Worm (Caenorhabditis elegans) whole organism, L2 larva: ENCODE results near the gene R03G8.1.
"Not testable (repeated sequence)": the region's sequence is repeated elsewhere in the genome, so short reads cannot be mapped to it uniquely, and the experiment has no call there.

Source experiments
- C34F6.9 ChIP-seq: fragments of 150-350 bp; optimal IDR thresholded peaks from 2 replicates; lab custom pipeline; 2014; ENCODE audit warnings: missing biosample characterization, missing genetic modification characterization
- F13H6.1 ChIP-seq: sonication (generic microtip); optimal IDR thresholded peaks from 2 replicates; lab custom pipeline; 2016; ENCODE audit warnings: missing genetic modification characterization, missing compliant biosample characterization
- R02D3.7 ChIP-seq: fragments of 150-350 bp; optimal IDR thresholded peaks from 2 replicates; lab custom pipeline; 2014; ENCODE audit warnings: missing biosample characterization, missing genetic modification characterization
- Y55F3AM.14 ChIP-seq: fragments of 200-800 bp; sonication (Bioruptor generic); optimal IDR thresholded peaks from 2 replicates; lab custom pipeline; 2018; ENCODE audit warnings: mild to moderate bottlenecking, missing genetic modification characterization, missing compliant biosample characterization
- aly-2 ChIP-seq: fragments of 150-350 bp; optimal IDR thresholded peaks from 2 replicates; lab custom pipeline; 2014; ENCODE audit warnings: missing biosample characterization, missing genetic modification characterization
- ama-1 ChIP-seq: fragments of 150-350 bp; optimal IDR thresholded peaks from 2 replicates; lab custom pipeline; 2018; ENCODE audit warnings: inconsistent platforms
- blmp-1 ChIP-seq: sonication (generic microtip); optimal IDR thresholded peaks from 2 replicates; lab custom pipeline; 2017; ENCODE audit warnings: missing genetic modification characterization, mild to moderate bottlenecking, missing compliant biosample characterization, antibody characterized with exemption, moderate library complexity; ENCODE audit not compliant: insufficient read depth
- ceh-82 ChIP-seq: fragments of 150-350 bp; optimal IDR thresholded peaks from 2 replicates; lab custom pipeline; 2014; ENCODE audit warnings: missing biosample characterization, missing genetic modification characterization
- crh-2 ChIP-seq: sonication (generic microtip); optimal IDR thresholded peaks from 2 replicates; lab custom pipeline; 2017; ENCODE audit warnings: missing biosample characterization, missing genetic modification characterization
- dmd-4 ChIP-seq: sonication (generic microtip); optimal IDR thresholded peaks from 2 replicates; lab custom pipeline; 2017; ENCODE audit warnings: missing biosample characterization, missing genetic modification characterization
- egl-27 ChIP-seq: sonication (generic microtip); optimal IDR thresholded peaks from 3 replicates; lab custom pipeline; 2017; ENCODE audit warnings: missing biosample characterization, missing genetic modification reagents, missing genetic modification characterization
- elt-3 ChIP-seq: sonication (generic microtip); optimal IDR thresholded peaks from 2 replicates; lab custom pipeline; 2017; ENCODE audit warnings: missing biosample characterization, missing genetic modification characterization
- fos-1 ChIP-seq: fragments of 150-350 bp; optimal IDR thresholded peaks from 2 replicates; lab custom pipeline; 2014; ENCODE audit warnings: missing biosample characterization, missing genetic modification characterization
- gmeb-1 ChIP-seq: fragments of 150-350 bp; optimal IDR thresholded peaks from 2 replicates; lab custom pipeline; 2014; ENCODE audit warnings: missing biosample characterization, missing genetic modification characterization
- lin-11 ChIP-seq: fragments of 150-350 bp; sonication (generic microtip); optimal IDR thresholded peaks from 2 replicates; lab custom pipeline; 2014; ENCODE audit warnings: missing biosample characterization, missing genetic modification characterization, inconsistent platforms, mixed read lengths
- lin-13 ChIP-seq: fragments of 150-350 bp; optimal IDR thresholded peaks from 2 replicates; lab custom pipeline; 2014; ENCODE audit warnings: missing biosample characterization, missing genetic modification reagents, missing genetic modification characterization
- lin-39 ChIP-seq: fragments of 150-350 bp; optimal IDR thresholded peaks from 2 replicates; lab custom pipeline; 2014; ENCODE audit warnings: missing biosample characterization, missing genetic modification reagents, missing genetic modification characterization
- lsy-2 ChIP-seq, 2 experiments: fragments of 150-350 bp in 1 of 2; sonication (generic microtip) in 1 of 2; optimal IDR thresholded peaks; 2 replicates each; lab custom pipeline; 2014 to 2017; ENCODE audit warnings: missing biosample characterization in 2 of 2, missing genetic modification characterization in 2 of 2
- mab-5 ChIP-seq: fragments of 150-350 bp; optimal IDR thresholded peaks from 2 replicates; lab custom pipeline; 2014; ENCODE audit warnings: missing biosample characterization, missing genetic modification characterization
- mbf-1 ChIP-seq: sonication (generic microtip); optimal IDR thresholded peaks from 2 replicates; lab custom pipeline; 2017; ENCODE audit warnings: missing biosample characterization, missing genetic modification characterization
- mdl-1 ChIP-seq, 2 experiments: fragments of 150-350 bp in 1 of 2; sonication (generic microtip) in 1 of 2; optimal IDR thresholded peaks; 2 replicates each; lab custom pipeline; 2017; ENCODE audit warnings: missing biosample characterization in 2 of 2, missing genetic modification characterization in 2 of 2
- nhr-10 ChIP-seq: sonication (generic microtip); optimal IDR thresholded peaks from 2 replicates; lab custom pipeline; 2017; ENCODE audit warnings: missing biosample characterization, missing genetic modification characterization
- nhr-11 ChIP-seq: fragments of 150-350 bp; optimal IDR thresholded peaks from 2 replicates; lab custom pipeline; 2014; ENCODE audit warnings: missing biosample characterization, missing genetic modification characterization
- nhr-129 ChIP-seq: fragments of 150-350 bp; optimal IDR thresholded peaks from 2 replicates; lab custom pipeline; 2014; ENCODE audit warnings: missing biosample characterization, missing genetic modification characterization
- nhr-21 ChIP-seq: fragments of 150-350 bp; optimal IDR thresholded peaks from 2 replicates; lab custom pipeline; 2014; ENCODE audit warnings: missing biosample characterization, missing genetic modification characterization
- nhr-23 ChIP-seq: fragments of 150-350 bp; optimal IDR thresholded peaks from 2 replicates; lab custom pipeline; 2014; ENCODE audit warnings: missing biosample characterization, missing genetic modification reagents, missing genetic modification characterization
- nhr-237 ChIP-seq: fragments of 150-350 bp; optimal IDR thresholded peaks from 2 replicates; lab custom pipeline; 2014; ENCODE audit warnings: missing biosample characterization, missing genetic modification characterization
- nhr-25 ChIP-seq: fragments of 150-350 bp; sonication (generic microtip); optimal IDR thresholded peaks from 3 replicates; lab custom pipeline; 2014; ENCODE audit warnings: missing biosample characterization, missing genetic modification characterization
- nhr-6 ChIP-seq: fragments of 150-350 bp; optimal IDR thresholded peaks from 2 replicates; lab custom pipeline; 2014; ENCODE audit warnings: missing biosample characterization, missing genetic modification characterization
- nhr-77 ChIP-seq: fragments of 150-350 bp; optimal IDR thresholded peaks from 2 replicates; lab custom pipeline; 2014; ENCODE audit warnings: missing biosample characterization, missing genetic modification characterization
- peb-1 ChIP-seq: fragments of 150-350 bp; optimal IDR thresholded peaks from 2 replicates; lab custom pipeline; 2014; ENCODE audit warnings: missing biosample characterization, missing genetic modification characterization
- sem-4 ChIP-seq: fragments of 150-350 bp; optimal IDR thresholded peaks from 2 replicates; lab custom pipeline; 2014; ENCODE audit warnings: missing biosample characterization, missing genetic modification reagents, missing genetic modification characterization
- skn-1 ChIP-seq: sonication (generic microtip); optimal IDR thresholded peaks from 2 replicates; lab custom pipeline; 2017; ENCODE audit warnings: missing biosample characterization, missing genetic modification characterization
- sma-3 ChIP-seq: sonication (generic microtip); optimal IDR thresholded peaks from 2 replicates; lab custom pipeline; 2016; ENCODE audit warnings: missing genetic modification reagents, missing genetic modification characterization, missing compliant biosample characterization
- sma-9 ChIP-seq, 2 experiments: fragments of 150-350 bp in 1 of 2; sonication (generic microtip) in 1 of 2; optimal IDR thresholded peaks; 2 replicates each; lab custom pipeline; 2014 to 2016; ENCODE audit warnings: missing genetic modification characterization in 2 of 2, mild to moderate bottlenecking in 1 of 2, missing biosample characterization in 1 of 2, missing compliant biosample characterization in 1 of 2, missing genetic modification reagents in 1 of 2, moderate library complexity in 1 of 2
- snpc-4 ChIP-seq: fragments of 150-350 bp; optimal IDR thresholded peaks from 2 replicates; lab custom pipeline; 2014; ENCODE audit warnings: missing biosample characterization, missing genetic modification characterization
- unc-55 ChIP-seq: fragments of 150-350 bp; sonication (generic microtip); optimal IDR thresholded peaks from 3 replicates; lab custom pipeline; 2014; ENCODE audit warnings: missing biosample characterization, missing genetic modification reagents, missing genetic modification characterization
- unc-62 ChIP-seq: fragments of 150-350 bp; optimal IDR thresholded peaks from 2 replicates; lab custom pipeline; 2014; ENCODE audit warnings: missing biosample characterization, missing genetic modification reagents, missing genetic modification characterization
- zag-1 ChIP-seq: fragments of 150-350 bp; optimal IDR thresholded peaks from 2 replicates; lab custom pipeline; 2014; ENCODE audit warnings: missing biosample characterization, missing genetic modification characterization
- ztf-11 ChIP-seq: sonication (generic microtip); optimal IDR thresholded peaks from 2 replicates; lab custom pipeline; 2017; ENCODE audit warnings: missing biosample characterization, missing genetic modification characterization
- ztf-4 ChIP-seq: fragments of 150-350 bp; optimal IDR thresholded peaks from 2 replicates; lab custom pipeline; 2014; ENCODE audit warnings: missing biosample characterization, missing genetic modification characterization

Gene R03G8.1

ce11 chrX:13084273-13084672 lies at the start of gene R03G8.1:
R03G8.1 (plus strand) TSS chrX:13084573.
- no peak for TF ChIP-seq Y55F3AM.14 (GFP tag; lab: Kevin White, UChicago)
- no peak for TF ChIP-seq crh-2 (tag; lab: Kevin White, UChicago)
- no peak for TF ChIP-seq skn-1 (tag; lab: Kevin White, UChicago)
- no peak for TF ChIP-seq gmeb-1 (tag; lab: Kevin White, UChicago)
- no peak for TF ChIP-seq ztf-11 (tag; lab: Kevin White, UChicago)
- TF ChIP-seq ama-1 (lab: Kevin White, UChicago), result no peak
- TF ChIP-seq nhr-25 (tag; lab: Kevin White, UChicago), result no peak
- TF ChIP-seq mab-5 (tag; lab: Kevin White, UChicago), result no peak
- no peak for TF ChIP-seq nhr-10
- no peak for TF ChIP-seq nhr-129 (tag; lab: Kevin White, UChicago)
- no peak for TF ChIP-seq unc-62 (GFP tag; lab: Kevin White, UChicago)
- no peak for TF ChIP-seq aly-2
- TF ChIP-seq elt-3 (tag; lab: Kevin White, UChicago), result no peak
- TF ChIP-seq mbf-1 (tag; lab: Kevin White, UChicago), result no peak
- TF ChIP-seq nhr-23 (tag; lab: Kevin White, UChicago), result no peak

DNA sequence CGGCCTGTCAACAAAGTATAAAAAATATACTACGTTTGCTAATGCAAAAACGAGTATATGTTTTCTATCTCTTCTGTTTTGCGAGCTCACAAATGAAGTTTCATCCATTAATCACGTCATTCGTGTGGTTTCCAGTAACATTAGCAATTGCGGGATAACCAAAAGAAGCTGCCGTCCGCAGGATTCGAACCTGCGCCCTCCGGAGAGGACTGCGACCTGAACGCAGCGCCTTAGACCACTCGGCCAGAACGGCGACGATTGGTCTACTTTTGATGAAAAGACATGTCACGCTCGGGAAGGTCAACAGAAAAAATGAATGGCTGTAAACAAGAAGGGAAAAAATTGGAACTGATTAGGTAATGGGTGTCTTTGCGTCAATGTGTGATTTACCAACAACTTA lies 45.6 kb upstream of the R03G8.1 start:
- TF ChIP-seq egl-27 (tag; lab: Kevin White, UChicago) (peak; percentile 29), nhr-11 (tag; lab: Kevin White, UChicago) (no peak), F13H6.1 (tag; lab: Kevin White, UChicago) (peak; percentile 17), gmeb-1 (tag; lab: Kevin White, UChicago) (peak; percentile 1), sma-9 (GFP tag; optimal IDR thresholded peaks at IDR 0.05; lab: Kevin White, UChicago) (peak; percentile 21), sma-9 (tag; optimal IDR thresholded peaks at IDR 0.05; lab: Kevin White, UChicago) (no peak), lsy-2 (tag; optimal IDR thresholded peaks at IDR 0.05; lab: Kevin White, UChicago) (peak in 1 of 2 experiments; percentile 17), nhr-237 (tag; lab: Kevin White, UChicago) (no peak), nhr-21 (tag; lab: Kevin White, UChicago) (peak; percentile 30), peb-1 (tag; lab: Kevin White, UChicago) (no peak), C34F6.9 (tag; lab: Kevin White, UChicago) (peak; percentile 1), sma-3 (peak; percentile 47), fos-1 (tag; lab: Kevin White, UChicago) (peak; percentile 31), nhr-129 (tag; lab: Kevin White, UChicago) (peak; percentile 29)
- TF ChIP-seq, all 48 proteins: peak for 10

DNA sequence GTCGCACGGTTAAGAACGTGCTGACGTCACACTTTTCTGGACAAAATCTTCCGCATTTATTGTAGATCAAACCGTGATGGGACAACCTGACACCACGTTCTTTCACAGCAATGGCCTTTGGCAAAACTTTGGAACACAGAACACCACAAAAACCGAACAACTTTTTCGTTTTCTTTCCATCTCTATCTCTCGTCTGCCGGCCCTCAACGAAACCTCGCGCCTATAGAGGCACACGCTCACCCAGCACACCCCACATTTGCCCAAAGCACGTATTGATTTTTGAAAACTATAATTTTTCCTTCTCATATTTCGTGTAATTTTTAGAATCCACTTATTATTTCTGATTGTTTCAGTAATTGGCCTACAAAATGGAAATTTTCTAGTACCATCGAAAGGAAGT lies 42.5 kb upstream of the R03G8.1 start:
- no peak for TF ChIP-seq mdl-1 (tag; optimal IDR thresholded peaks at IDR 0.05; lab: Kevin White, UChicago)
- no peak for TF ChIP-seq elt-3 (tag; lab: Kevin White, UChicago)
- no peak for TF ChIP-seq snpc-4 (tag; lab: Kevin White, UChicago)
- TF ChIP-seq ztf-4 (tag; lab: Kevin White, UChicago), result no peak
- TF ChIP-seq R02D3.7 (tag; lab: Kevin White, UChicago), result no peak
- TF ChIP-seq zag-1 (tag; lab: Kevin White, UChicago), result no peak
- TF ChIP-seq sma-3, result no peak
- TF ChIP-seq mbf-1 (tag; lab: Kevin White, UChicago), result no peak
- TF ChIP-seq ceh-82 (tag; lab: Kevin White, UChicago), result no peak
- TF ChIP-seq sma-9 (GFP tag; optimal IDR thresholded peaks at IDR 0.05; lab: Kevin White, UChicago), result no peak
- TF ChIP-seq sma-9 (tag; optimal IDR thresholded peaks at IDR 0.05; lab: Kevin White, UChicago), result no peak
- no peak for TF ChIP-seq F13H6.1 (tag; lab: Kevin White, UChicago)
- TF ChIP-seq unc-62 (GFP tag; lab: Kevin White, UChicago), result no peak
- no peak for TF ChIP-seq egl-27 (tag; lab: Kevin White, UChicago)
- no peak for TF ChIP-seq crh-2 (tag; lab: Kevin White, UChicago)
- TF ChIP-seq gmeb-1 (tag; lab: Kevin White, UChicago), result no peak
- no peak for TF ChIP-seq skn-1 (tag; lab: Kevin White, UChicago)
- TF ChIP-seq dmd-4 (tag; lab: Kevin White, UChicago), result no peak
- no peak for TF ChIP-seq nhr-23 (tag; lab: Kevin White, UChicago)
- no peak for TF ChIP-seq nhr-6
- no peak for TF ChIP-seq ama-1 (lab: Kevin White, UChicago)

DNA sequence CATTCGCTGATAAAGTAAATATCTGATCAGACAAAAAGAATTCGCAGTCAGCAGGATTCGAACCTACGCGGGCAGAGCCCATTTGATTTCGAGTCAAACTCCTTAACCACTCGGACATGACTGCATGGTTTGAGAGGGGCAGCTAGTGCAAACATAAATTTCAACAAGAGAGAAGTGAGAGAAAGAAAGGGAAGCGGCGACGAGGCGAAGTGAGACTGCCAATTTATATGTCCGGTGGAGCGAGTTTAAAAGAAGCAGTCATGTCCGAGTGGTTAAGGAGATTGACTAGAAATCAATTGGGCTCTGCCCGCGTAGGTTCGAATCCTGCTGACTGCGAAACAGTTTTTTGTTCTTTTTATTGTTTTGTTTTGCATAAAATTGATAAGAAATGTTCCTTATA lies 38.0 kb upstream of the R03G8.1 start:
- TF ChIP-seq sma-9 (GFP tag; optimal IDR thresholded peaks at IDR 0.05; lab: Kevin White, UChicago) (peak; percentile 91), nhr-10 (peak; percentile 40), nhr-77 (tag; lab: Kevin White, UChicago) (peak; percentile 37), zag-1 (tag; lab: Kevin White, UChicago) (peak; percentile 76), lsy-2 (tag; optimal IDR thresholded peaks at IDR 0.05; lab: Kevin White, UChicago) (peak; percentile 69 to 81), lin-39 (peak; percentile 8), sem-4 (tag; lab: Kevin White, UChicago) (peak; percentile 69), unc-55 (GFP tag; lab: Kevin White, UChicago) (peak; percentile 93), lin-11 (tag; lab: Kevin White, UChicago) (peak; percentile 85), crh-2 (tag; lab: Kevin White, UChicago) (peak; percentile 84), egl-27 (tag; lab: Kevin White, UChicago) (peak; percentile 81), lin-13 (GFP tag; lab: Kevin White, UChicago) (peak; percentile 90), nhr-129 (tag; lab: Kevin White, UChicago) (peak; percentile 92), Y55F3AM.14 (GFP tag; lab: Kevin White, UChicago) (peak; percentile 66), sma-3 (peak; percentile 86), fos-1 (tag; lab: Kevin White, UChicago) (peak; percentile 84), mdl-1 (tag; optimal IDR thresholded peaks at IDR 0.05; lab: Kevin White, UChicago) (peak in 1 of 2 experiments; percentile 26), mbf-1 (tag; lab: Kevin White, UChicago) (peak; percentile 38), ztf-11 (tag; lab: Kevin White, UChicago) (peak; percentile 43), gmeb-1 (tag; lab: Kevin White, UChicago) (peak; percentile 77), skn-1 (tag; lab: Kevin White, UChicago) (peak; percentile 42), mab-5 (tag; lab: Kevin White, UChicago) (peak; percentile 48), ztf-4 (tag; lab: Kevin White, UChicago) (peak; percentile 71), blmp-1 (peak; percentile 23), F13H6.1 (tag; lab: Kevin White, UChicago) (peak; percentile 84), nhr-21 (tag; lab: Kevin White, UChicago) (peak; percentile 86)
- TF ChIP-seq sma-9 (tag; optimal IDR thresholded peaks at IDR 0.05; lab: Kevin White, UChicago), result not testable (repeated sequence)
